Worm (Caenorhabditis elegans) whole organism, young adult: Measurements from ENCODE around the gene hex-3.

Experiments
- F39B2.1 ChIP-seq: fragments of 200-800 bp; sonication (Bioruptor generic); IDR thresholded peaks from 2 replicates; pipeline ENCODE4 v1.3.6; 2022; ENCODE audit warnings: missing genetic modification reagents, missing genetic modification characterization, missing compliant biosample characterization
- K12H6.12 ChIP-seq: fragments of 200-800 bp; sonication (Bioruptor generic); optimal IDR thresholded peaks from 2 replicates; lab custom pipeline; 2018; ENCODE audit warnings: mild to moderate bottlenecking, missing genetic modification characterization, missing compliant biosample characterization
- ceh-58 ChIP-seq: fragments of 200-800 bp; sonication (Bioruptor generic); IDR thresholded peaks from 2 replicates; pipeline ENCODE4 v1.3.6; 2022; ENCODE audit warnings: missing genetic modification characterization, missing compliant biosample characterization
- egl-44 ChIP-seq: fragments of 200-800 bp; sonication (Bioruptor generic); IDR thresholded peaks from 2 replicates; pipeline ENCODE4 v1.3.6; 2022; ENCODE audit warnings: missing genetic modification reagents, missing genetic modification characterization, missing compliant biosample characterization
- lin-35 ChIP-seq, 3 experiments: fragments of 150-350 bp in 2 of 3; sonication (generic microtip) in 1 of 3; optimal IDR thresholded peaks; 2 replicates each; lab custom pipeline; 2014 to 2018; ENCODE audit warnings: missing biosample characterization in 3 of 3, missing genetic modification characterization in 3 of 3, missing genetic modification reagents in 3 of 3
- tbx-9 ChIP-seq: sonication (generic microtip); optimal IDR thresholded peaks from 2 replicates; lab custom pipeline; 2016; ENCODE audit warnings: borderline replicate concordance, missing genetic modification characterization, inconsistent platforms, missing compliant biosample characterization

DNA sequence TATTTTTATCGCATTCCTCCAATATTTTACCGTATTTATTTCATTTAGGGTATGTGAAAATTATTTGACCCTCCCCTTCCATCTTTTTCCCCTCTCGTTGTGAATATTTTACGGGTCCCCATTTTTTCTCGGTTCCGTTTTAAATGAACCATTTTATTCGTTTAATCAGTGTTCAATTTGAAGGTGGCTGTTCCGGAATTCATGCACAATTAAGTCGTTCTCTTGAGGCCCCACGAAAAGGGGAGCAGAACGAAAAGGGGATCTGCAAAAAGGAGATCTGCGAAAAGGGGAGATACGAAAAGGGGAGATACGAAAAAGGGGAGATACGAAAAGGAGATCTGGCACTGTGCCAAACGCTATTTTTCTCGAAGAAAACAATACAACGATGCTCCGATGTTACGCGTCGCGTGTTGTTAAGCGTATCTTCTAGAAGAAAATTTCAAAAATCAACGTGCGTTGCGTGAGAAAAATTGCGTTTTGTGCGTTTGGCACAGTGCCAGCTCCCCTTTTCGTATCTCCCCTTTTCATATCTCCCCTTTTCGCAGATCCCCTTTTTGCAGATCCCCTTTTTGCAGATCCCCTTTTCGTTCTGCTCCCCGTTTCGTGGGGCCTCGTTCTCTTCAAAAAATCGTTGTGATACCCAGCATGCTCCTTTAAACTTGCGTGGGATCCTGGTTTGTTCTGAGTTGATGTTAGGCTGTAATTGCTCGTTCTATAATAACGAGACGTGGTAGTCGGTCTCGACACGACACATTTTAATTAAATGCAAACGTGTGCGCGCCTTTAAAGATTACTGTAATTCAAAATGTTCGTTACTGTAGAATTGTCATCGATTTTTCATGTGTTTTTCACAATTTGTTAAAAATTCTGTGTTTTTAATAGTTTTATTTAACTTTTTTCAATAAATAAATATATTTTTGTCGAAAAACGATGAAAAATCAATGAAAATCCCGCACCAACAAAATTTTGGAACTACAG lies 37.9 kb upstream of the hex-3 start:
- TF ChIP-seq K12H6.12 (tag; lab: Kevin White, UChicago) (peak; percentile 12), F39B2.1 (GFP tag; lab: Robert Waterston, UW) (peak; percentile 70; the same call in 1 of the 2 replicates), egl-44 (GFP tag; lab: Robert Waterston, UW) (peak; percentile 69), tbx-9 (no peak), lin-35 (GFP tag; optimal IDR thresholded peaks at IDR 0.05; lab: Kevin White, UChicago) (peak in 1 of 3 experiments; percentile 3), ceh-58 (GFP tag; lab: Robert Waterston, UW) (peak; percentile 93)
